Worm (Caenorhabditis elegans) whole organism, L1 larva: Measurements from ENCODE around the gene bath-42.

Experiments
- Y116A8C.19 ChIP-seq: sonication (generic microtip); optimal IDR thresholded peaks from 2 replicates; lab custom pipeline; 2016; ENCODE audit warnings: missing compliant biosample characterization, missing genetic modification characterization, borderline replicate concordance
- aha-1 ChIP-seq: fragments of 150-350 bp; optimal IDR thresholded peaks from 2 replicates; lab custom pipeline; 2014; ENCODE audit warnings: missing biosample characterization, missing genetic modification characterization
- alr-1 ChIP-seq: fragments of 200-800 bp; sonication (Bioruptor generic); optimal IDR thresholded peaks from 2 replicates; lab custom pipeline; 2018; ENCODE audit warnings: borderline replicate concordance, mild to moderate bottlenecking, missing genetic modification characterization, missing compliant biosample characterization
- aly-2 ChIP-seq: fragments of 150-350 bp; optimal IDR thresholded peaks from 2 replicates; lab custom pipeline; 2014; ENCODE audit warnings: missing biosample characterization, missing genetic modification characterization
- ama-1 ChIP-seq: fragments of 150-350 bp; optimal IDR thresholded peaks from 2 replicates; lab custom pipeline; 2014
- ces-1 ChIP-seq: fragments of 150-350 bp; optimal IDR thresholded peaks from 2 replicates; lab custom pipeline; 2014; ENCODE audit warnings: missing biosample characterization, missing genetic modification reagents, missing genetic modification characterization
- dsc-1 ChIP-seq: sonication (generic microtip); optimal IDR thresholded peaks from 2 replicates; lab custom pipeline; 2016; ENCODE audit warnings: mild to moderate bottlenecking, missing genetic modification characterization, missing compliant biosample characterization
- efl-1 ChIP-seq, 4 experiments: fragments of 150-350 bp; optimal IDR thresholded peaks in 3 of 4; peaks in 1 of 4; 1 replicate in 1 of 4; 2 replicates in 3 of 4; lab custom pipeline; 2014; ENCODE audit warnings: missing biosample characterization in 2 of 4, missing genetic modification characterization in 2 of 4, missing genetic modification reagents in 2 of 4
- efl-3 ChIP-seq: fragments of 200-800 bp; sonication (Bioruptor generic); optimal IDR thresholded peaks from 2 replicates; lab custom pipeline; 2018; ENCODE audit warnings: mild to moderate bottlenecking, missing genetic modification characterization, missing compliant biosample characterization
- egl-27 ChIP-seq, 2 experiments: fragments of 150-350 bp in 1 of 2; sonication (generic microtip); optimal IDR thresholded peaks; 3 replicates each; lab custom pipeline; 2017 to 2018; ENCODE audit warnings: missing biosample characterization in 2 of 2, missing genetic modification characterization in 2 of 2, missing genetic modification reagents in 2 of 2
- elt-2 ChIP-seq: sonication (generic microtip); optimal IDR thresholded peaks from 2 replicates; lab custom pipeline; 2016; ENCODE audit warnings: missing genetic modification characterization, mild to moderate bottlenecking, inconsistent platforms, missing compliant biosample characterization, missing genetic modification reagents
- elt-3 ChIP-seq, 6 experiments: fragments of 150-350 bp in 1 of 6; sonication (generic microtip); optimal IDR thresholded peaks; 2 replicates each; lab custom pipeline; 2017 to 2018; ENCODE audit warnings: missing biosample characterization in 6 of 6, missing genetic modification characterization in 6 of 6, inconsistent platforms in 1 of 6
- fkh-4 ChIP-seq: sonication (generic microtip); optimal IDR thresholded peaks from 2 replicates; lab custom pipeline; 2016; ENCODE audit warnings: missing compliant biosample characterization, missing genetic modification characterization, borderline replicate concordance
- fkh-8 ChIP-seq: sonication (generic microtip); optimal IDR thresholded peaks from 2 replicates; lab custom pipeline; 2016; ENCODE audit warnings: mild to moderate bottlenecking, missing genetic modification characterization, missing compliant biosample characterization
- grh-1 ChIP-seq: fragments of 200-800 bp; sonication (Bioruptor generic); IDR thresholded peaks from 2 replicates; pipeline ENCODE4 v1.3.6; 2022; ENCODE audit warnings: missing genetic modification reagents, missing genetic modification characterization, missing compliant biosample characterization
- hlh-17 ChIP-seq: fragments of 200-800 bp; sonication (Bioruptor generic); optimal IDR thresholded peaks from 2 replicates; lab custom pipeline; 2018; ENCODE audit warnings: missing genetic modification characterization, mild to moderate bottlenecking, missing compliant biosample characterization, moderate library complexity, borderline replicate concordance
- hpl-2 ChIP-seq: fragments of 150-350 bp; optimal IDR thresholded peaks from 2 replicates; lab custom pipeline; 2014; ENCODE audit warnings: missing biosample characterization, missing genetic modification reagents, missing genetic modification characterization
- irx-1 ChIP-seq: sonication (generic microtip); optimal IDR thresholded peaks from 2 replicates; lab custom pipeline; 2016; ENCODE audit warnings: missing genetic modification characterization, missing compliant biosample characterization
- isw-1 ChIP-seq: fragments of 200-800 bp; sonication (Bioruptor generic); IDR thresholded peaks from 2 replicates; pipeline ENCODE4 v1.3.6; 2022; ENCODE audit warnings: missing genetic modification characterization, missing compliant biosample characterization
- jun-1 ChIP-seq: fragments of 150-350 bp; optimal IDR thresholded peaks from 2 replicates; lab custom pipeline; 2014; ENCODE audit warnings: missing biosample characterization, missing genetic modification reagents, missing genetic modification characterization
- lin-14 ChIP-seq: fragments of 200-800 bp; sonication (Bioruptor generic); optimal IDR thresholded peaks from 2 replicates; lab custom pipeline; 2018; ENCODE audit warnings: mild to moderate bottlenecking, missing genetic modification characterization, moderate library complexity, missing compliant biosample characterization
- lir-3 ChIP-seq: sonication (generic microtip); optimal IDR thresholded peaks from 2 replicates; lab custom pipeline; 2016; ENCODE audit warnings: mild to moderate bottlenecking, missing genetic modification characterization, moderate library complexity, missing compliant biosample characterization; ENCODE audit not compliant: poor library complexity
- mab-9 ChIP-seq: fragments of 200-800 bp; sonication (Bioruptor generic); IDR thresholded peaks from 2 replicates; pipeline ENCODE4 v1.3.6; 2022; ENCODE audit warnings: missing genetic modification reagents, missing genetic modification characterization, missing compliant biosample characterization
- mdl-1 ChIP-seq, 2 experiments: fragments of 150-350 bp; optimal IDR thresholded peaks; 2 replicates each; lab custom pipeline; 2014 to 2017; ENCODE audit warnings: missing biosample characterization in 2 of 2, missing genetic modification characterization in 2 of 2, inconsistent platforms in 1 of 2
- mef-2 ChIP-seq: fragments of 150-350 bp; optimal IDR thresholded peaks from 2 replicates; lab custom pipeline; 2014; ENCODE audit warnings: missing biosample characterization, missing genetic modification characterization
- mep-1 ChIP-seq: fragments of 150-350 bp; optimal IDR thresholded peaks from 2 replicates; lab custom pipeline; 2014; ENCODE audit warnings: missing biosample characterization, missing genetic modification characterization
- nhr-11 ChIP-seq: fragments of 150-350 bp; optimal IDR thresholded peaks from 2 replicates; lab custom pipeline; 2014; ENCODE audit warnings: missing biosample characterization, missing genetic modification characterization
- nhr-12 ChIP-seq: sonication (generic microtip); optimal IDR thresholded peaks from 2 replicates; lab custom pipeline; 2017; ENCODE audit warnings: missing biosample characterization, missing genetic modification characterization
- nhr-19 ChIP-seq: fragments of 200-800 bp; sonication (Bioruptor generic); conservative IDR thresholded peaks from 2 replicates; pipeline ENCODE4 v1.3.6; 2022; ENCODE audit warnings: missing genetic modification characterization, missing compliant biosample characterization
- nhr-20 ChIP-seq: sonication (generic microtip); optimal IDR thresholded peaks from 2 replicates; lab custom pipeline; 2016; ENCODE audit warnings: mild to moderate bottlenecking, missing genetic modification characterization, missing compliant biosample characterization
- nhr-237 ChIP-seq: fragments of 150-350 bp; optimal IDR thresholded peaks from 2 replicates; lab custom pipeline; 2014; ENCODE audit warnings: missing biosample characterization, missing genetic modification characterization
- nhr-28 ChIP-seq: fragments of 150-350 bp; optimal IDR thresholded peaks from 2 replicates; lab custom pipeline; 2014; ENCODE audit warnings: missing biosample characterization, missing genetic modification characterization
- nhr-77 ChIP-seq: fragments of 150-350 bp; optimal IDR thresholded peaks from 2 replicates; lab custom pipeline; 2014; ENCODE audit warnings: missing biosample characterization, missing genetic modification characterization
- pax-3 ChIP-seq: fragments of 200-800 bp; sonication (Bioruptor generic); optimal IDR thresholded peaks from 2 replicates; lab custom pipeline; 2018; ENCODE audit warnings: mild to moderate bottlenecking, missing genetic modification characterization, moderate library complexity, missing compliant biosample characterization
- rnt-1 ChIP-seq: sonication (generic microtip); optimal IDR thresholded peaks from 2 replicates; lab custom pipeline; 2016; ENCODE audit warnings: mild to moderate bottlenecking, missing genetic modification characterization, moderate library complexity, missing compliant biosample characterization
- snu-23 ChIP-seq: sonication (generic microtip); optimal IDR thresholded peaks from 2 replicates; lab custom pipeline; 2016; ENCODE audit warnings: missing genetic modification characterization, missing compliant biosample characterization
- sox-4 ChIP-seq: sonication (generic microtip); optimal IDR thresholded peaks from 2 replicates; lab custom pipeline; 2016; ENCODE audit warnings: missing genetic modification characterization, missing compliant biosample characterization
- sptf-1 ChIP-seq: fragments of 150-350 bp; optimal IDR thresholded peaks from 2 replicates; lab custom pipeline; 2014; ENCODE audit warnings: missing biosample characterization, missing genetic modification characterization
- sup-37 ChIP-seq: fragments of 200-800 bp; sonication (Bioruptor generic); optimal IDR thresholded peaks from 2 replicates; lab custom pipeline; 2018; ENCODE audit warnings: mild to moderate bottlenecking, missing genetic modification characterization, missing compliant biosample characterization
- tbx-2 ChIP-seq: sonication (generic microtip); optimal IDR thresholded peaks from 2 replicates; lab custom pipeline; 2016; ENCODE audit warnings: missing genetic modification characterization, missing compliant biosample characterization
- unc-130 ChIP-seq: fragments of 150-350 bp; optimal IDR thresholded peaks from 2 replicates; lab custom pipeline; 2017; ENCODE audit warnings: missing biosample characterization, missing genetic modification characterization, inconsistent platforms
- unc-62 ChIP-seq: fragments of 150-350 bp; optimal IDR thresholded peaks from 2 replicates; lab custom pipeline; 2014; ENCODE audit warnings: missing biosample characterization, missing genetic modification reagents, missing genetic modification characterization
- unc-86 ChIP-seq: sonication (generic microtip); optimal IDR thresholded peaks from 2 replicates; lab custom pipeline; 2016; ENCODE audit warnings: missing genetic modification characterization, missing compliant biosample characterization
- unc-98 ChIP-seq: fragments of 200-800 bp; sonication (Bioruptor generic); IDR thresholded peaks from 2 replicates; pipeline ENCODE4 v1.3.6; 2022; ENCODE audit warnings: missing genetic modification characterization, missing compliant biosample characterization
- zip-4 ChIP-seq: fragments of 200-800 bp; sonication (Bioruptor generic); optimal IDR thresholded peaks from 2 replicates; lab custom pipeline; 2018; ENCODE audit warnings: mild to moderate bottlenecking, missing genetic modification characterization, moderate library complexity, missing compliant biosample characterization
- ztf-11 ChIP-seq, 2 experiments: sonication (generic microtip); optimal IDR thresholded peaks; 2 replicates each; lab custom pipeline; 2016 to 2017; ENCODE audit warnings: missing genetic modification characterization in 2 of 2, missing biosample characterization in 1 of 2, missing compliant biosample characterization in 1 of 2
- ztf-4 ChIP-seq: fragments of 150-350 bp; optimal IDR thresholded peaks from 2 replicates; lab custom pipeline; 2014; ENCODE audit warnings: missing biosample characterization, missing genetic modification characterization

bath-42 gene

DNA sequence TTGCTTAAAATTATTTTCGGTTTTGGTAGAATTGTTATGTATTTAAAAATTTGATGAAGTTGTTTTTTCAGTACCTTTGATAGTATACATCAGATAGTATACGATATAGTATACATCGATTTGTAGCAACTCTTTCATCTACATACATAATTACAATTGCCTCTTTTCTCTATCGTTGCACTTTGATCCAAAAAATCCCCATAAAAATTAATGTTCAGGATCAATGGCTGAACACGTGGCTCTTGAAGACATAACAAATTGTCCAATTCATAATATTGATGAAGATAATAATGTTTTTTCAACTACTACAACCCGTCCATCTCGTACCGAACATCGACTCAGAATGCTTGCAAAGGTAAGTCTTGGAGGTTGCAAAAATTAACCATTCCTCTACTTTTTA is 14.4 kb downstream of the bath-42 start, which contains the start of gene D2007.2:
Gene D2007.2 (plus strand): TSS at position 213 of the 400 bp plus-strand sequence.
- TF ChIP-seq hpl-2 (GFP tag; lab: Kevin White, UChicago) (no peak), efl-1 (optimal IDR thresholded peaks at IDR 0.05; lab: Kevin White, UChicago) (no peak), efl-1 (GFP tag; optimal IDR thresholded peaks at IDR 0.05 in 1 of 2; lab: Kevin White, UChicago) (peak in 1 of 2 experiments; percentile 92)

DNA sequence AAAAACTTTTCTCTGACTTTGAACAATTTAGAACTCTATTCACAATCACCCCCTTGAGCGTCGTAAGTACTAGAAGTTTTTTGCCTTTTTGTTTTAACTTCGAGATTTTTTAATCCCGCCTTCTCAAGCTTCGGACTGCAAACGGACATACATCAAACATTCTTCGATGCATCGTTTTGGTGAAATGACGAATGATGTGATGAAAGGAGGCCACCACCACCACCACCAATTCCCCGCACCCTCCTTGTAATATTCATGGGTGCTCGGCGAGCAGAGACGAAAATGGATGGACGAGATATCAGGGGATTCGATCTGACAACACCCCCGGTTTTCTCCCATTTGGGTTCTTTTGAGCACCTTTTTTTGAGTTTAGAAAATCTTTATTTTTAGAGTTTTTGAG is 17.2 kb downstream of the bath-42 start:
- TF ChIP-seq mab-9 (GFP tag; lab: Robert Waterston, UW) (peak; percentile 86), lin-14 (GFP tag; lab: Kevin White, UChicago) (no peak), nhr-77 (tag; lab: Kevin White, UChicago) (no peak), ztf-11 (tag; optimal IDR thresholded peaks at IDR 0.05; lab: Kevin White, UChicago) (no peak), nhr-19 (GFP tag; lab: Robert Waterston, UW) (no peak), elt-2 (tag; lab: Kevin White, UChicago) (no peak), unc-62 (no peak)

DNA sequence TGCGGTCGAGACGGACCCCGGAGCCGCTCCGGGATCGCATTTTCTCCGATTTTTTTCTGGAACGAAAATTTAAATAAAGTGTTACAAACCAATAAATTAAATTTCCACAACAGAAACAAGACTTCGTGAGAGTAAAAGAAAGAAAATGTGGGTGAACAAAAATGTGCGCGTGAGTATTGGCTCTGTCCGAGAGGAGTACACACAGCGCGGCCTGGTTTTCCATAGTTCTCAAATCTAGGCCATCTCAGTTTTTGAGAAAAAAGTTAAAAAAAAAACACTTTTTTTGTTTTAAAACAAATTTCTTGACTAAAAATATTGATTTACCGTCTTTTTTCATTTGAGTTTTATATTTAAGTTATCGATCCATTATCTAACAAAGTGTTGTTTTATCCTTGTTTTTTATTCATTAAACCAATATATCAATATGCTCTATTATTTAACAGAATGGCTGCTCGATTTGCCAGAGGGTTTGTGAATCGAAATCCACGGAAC is 18.6 kb downstream of the bath-42 start, which contains the start of the genes C14B9.8 and mrpl-18:
Gene C14B9.8 (minus strand): TSS at position 56 of the 492 bp plus-strand sequence.
Gene mrpl-18 (plus strand): TSS at position 442 of the 492 bp plus-strand sequence.
- no peak for TF ChIP-seq egl-27 (tag; optimal IDR thresholded peaks at IDR 0.05; lab: Kevin White, UChicago)
- TF ChIP-seq nhr-11 (tag; lab: Kevin White, UChicago) = no peak
- peak; percentile 6 for TF ChIP-seq zip-4 (GFP tag; lab: Kevin White, UChicago)
- TF ChIP-seq fkh-4 (tag; lab: Kevin White, UChicago) = peak; percentile 89
- TF ChIP-seq rnt-1 = peak; percentile 99
- TF ChIP-seq unc-86 (tag; lab: Kevin White, UChicago) = peak; percentile 57
- TF ChIP-seq ztf-4 (tag; lab: Kevin White, UChicago) = no peak
- peak; percentile 66 for TF ChIP-seq isw-1 (GFP tag; lab: Robert Waterston, UW)
- TF ChIP-seq sox-4 (tag; lab: Kevin White, UChicago) = peak; percentile 78
- TF ChIP-seq aly-2 (tag; lab: Kevin White, UChicago) = peak; percentile 22
- TF ChIP-seq elt-2 (tag; lab: Kevin White, UChicago) = peak; percentile 47
- TF ChIP-seq irx-1 (tag; lab: Kevin White, UChicago) = peak; percentile 94
- TF ChIP-seq fkh-8 (tag; lab: Kevin White, UChicago) = peak; percentile 73
- no peak for TF ChIP-seq aha-1
- TF ChIP-seq mef-2 (tag; lab: Kevin White, UChicago) = no peak
- peak in 1 of 2 experiments; percentile 54 for TF ChIP-seq mdl-1 (tag; optimal IDR thresholded peaks at IDR 0.05; lab: Kevin White, UChicago)
- peak; percentile 83 for TF ChIP-seq tbx-2
- peak; percentile 63 for TF ChIP-seq Y116A8C.19 (tag; lab: Kevin White, UChicago)
- TF ChIP-seq jun-1 = no peak
- TF ChIP-seq grh-1 = peak; percentile 59
- no peak for TF ChIP-seq nhr-237
- TF ChIP-seq nhr-77 (tag; lab: Kevin White, UChicago) = no peak
- TF ChIP-seq dsc-1 = peak; percentile 85
- no peak for TF ChIP-seq efl-3 (GFP tag; lab: Kevin White, UChicago)
- peak in 2 of 6 experiments; percentile 20 to 43 for TF ChIP-seq elt-3 (tag; optimal IDR thresholded peaks at IDR 0.05; lab: Kevin White, UChicago)
- no peak for TF ChIP-seq hlh-17 (GFP tag; lab: Kevin White, UChicago)
- no peak for TF ChIP-seq hpl-2 (GFP tag; lab: Kevin White, UChicago)
- TF ChIP-seq nhr-20 = peak; percentile 67
- no peak for TF ChIP-seq sptf-1 (tag; lab: Kevin White, UChicago)
- no peak for TF ChIP-seq sup-37
- peak; percentile 73 for TF ChIP-seq snu-23 (GFP tag; lab: Kevin White, UChicago)
- no peak for TF ChIP-seq ces-1 (GFP tag; lab: Kevin White, UChicago)
- no peak for TF ChIP-seq alr-1 (tag; lab: Kevin White, UChicago)
- TF ChIP-seq ama-1 = no peak
- TF ChIP-seq mep-1 (tag; lab: Kevin White, UChicago) = peak; percentile 73
- TF ChIP-seq lir-3 (tag; lab: Kevin White, UChicago) = peak; percentile 95
- TF ChIP-seq nhr-28 = no peak
- TF ChIP-seq mab-9 (GFP tag; lab: Robert Waterston, UW) = peak; percentile 64; the same call in 1 of the 2 replicates
- peak; percentile 61 for TF ChIP-seq unc-98
- TF ChIP-seq unc-130 (tag; lab: Kevin White, UChicago) = no peak
- peak; percentile 70 for TF ChIP-seq pax-3
- TF ChIP-seq nhr-12 (tag; lab: Kevin White, UChicago) = no peak
